Worm (Caenorhabditis elegans) whole organism, L4/young adult: ENCODE measurements around the gene F38A1.9.

Source experiments
- W03F9.2 ChIP-seq: fragments of 150-350 bp; optimal IDR thresholded peaks from 2 replicates; lab custom pipeline; 2014; ENCODE audit warnings: missing biosample characterization, missing genetic modification characterization
- dao-5 ChIP-seq: sonication (generic microtip); optimal IDR thresholded peaks from 2 replicates; lab custom pipeline; 2016; ENCODE audit warnings: missing genotype, missing genetic modification characterization, moderate library complexity, missing compliant biosample characterization
- him-1 ChIP-seq: sonication (generic microtip); optimal IDR thresholded peaks from 2 replicates; lab custom pipeline; 2016; ENCODE audit warnings: missing genotype, missing genetic modification reagents, missing genetic modification characterization, missing compliant biosample characterization

F38A1.9 gene

ce11 chrIV:1224781-1225180 lies 20.4 kb downstream of the F38A1.9 start:
- no peak for TF ChIP-seq him-1 (tag; lab: Kevin White, UChicago)
- no peak for TF ChIP-seq W03F9.2 (tag; lab: Kevin White, UChicago)
- TF ChIP-seq dao-5 (tag; lab: Kevin White, UChicago), result no peak

- TF ChIP-seq dao-5 (tag; lab: Kevin White, UChicago), result no peak
- no peak for TF ChIP-seq him-1 (tag; lab: Kevin White, UChicago)
- TF ChIP-seq W03F9.2 (tag; lab: Kevin White, UChicago), result no peak
Observed at ce11 chrIV:1221167-1221566, 24.0 kb downstream of the F38A1.9 start, which contains the start of gene W09G12.10. Gene W09G12.10 (minus strand): TSS chrIV:1221287.

- TF ChIP-seq dao-5 (tag; lab: Kevin White, UChicago), result no peak
- TF ChIP-seq him-1 (tag; lab: Kevin White, UChicago), result no peak
- no peak for TF ChIP-seq W03F9.2 (tag; lab: Kevin White, UChicago)
Observed at ce11 chrIV:1216290-1216689, 28.9 kb downstream of the F38A1.9 start, which contains the start of gene W09G12.9. Gene W09G12.9 (plus strand): TSS chrIV:1216590.

ce11 chrIV:1215536-1215935 lies 29.6 kb downstream of the F38A1.9 start:
- TF ChIP-seq W03F9.2 (tag; lab: Kevin White, UChicago) (no peak), dao-5 (tag; lab: Kevin White, UChicago) (no peak), him-1 (tag; lab: Kevin White, UChicago) (no peak)

ce11 chrIV:1213192-1213591 lies 32.0 kb downstream of the F38A1.9 start:
- TF ChIP-seq him-1 (tag; lab: Kevin White, UChicago), result no peak
- no peak for TF ChIP-seq dao-5 (tag; lab: Kevin White, UChicago)
- no peak for TF ChIP-seq W03F9.2 (tag; lab: Kevin White, UChicago)

ce11 chrIV:1212357-1212756 lies 32.8 kb downstream of the F38A1.9 start:
- TF ChIP-seq him-1 (tag; lab: Kevin White, UChicago), result no peak
- TF ChIP-seq dao-5 (tag; lab: Kevin White, UChicago), result no peak
- TF ChIP-seq W03F9.2 (tag; lab: Kevin White, UChicago), result no peak

- TF ChIP-seq dao-5 (tag; lab: Kevin White, UChicago) (no peak), him-1 (tag; lab: Kevin White, UChicago) (no peak), W03F9.2 (tag; lab: Kevin White, UChicago) (no peak)
Observed at ce11 chrIV:1211902-1212301, 33.2 kb downstream of the F38A1.9 start.

- TF ChIP-seq dao-5 (tag; lab: Kevin White, UChicago) (no peak), him-1 (tag; lab: Kevin White, UChicago) (no peak), W03F9.2 (tag; lab: Kevin White, UChicago) (no peak)
Observed at ce11 chrIV:1209813-1210212, 35.3 kb downstream of the F38A1.9 start.

ce11 chrIV:1209320-1209719 lies 35.8 kb downstream of the F38A1.9 start:
- TF ChIP-seq W03F9.2 (tag; lab: Kevin White, UChicago), result no peak
- no peak for TF ChIP-seq him-1 (tag; lab: Kevin White, UChicago)
- TF ChIP-seq dao-5 (tag; lab: Kevin White, UChicago), result no peak

ce11 chrIV:1207980-1208379 lies 37.2 kb downstream of the F38A1.9 start, which contains the start of gene dsl-1:
Gene dsl-1 (minus strand): TSS chrIV:1208080.
- TF ChIP-seq W03F9.2 (tag; lab: Kevin White, UChicago) (no peak), him-1 (tag; lab: Kevin White, UChicago) (no peak), dao-5 (tag; lab: Kevin White, UChicago) (no peak)

ce11 chrIV:1204870-1205269 lies 40.3 kb downstream of the F38A1.9 start, which contains the start of gene dsl-2:
Gene dsl-2 (minus strand): TSS chrIV:1204970.
- no peak for TF ChIP-seq dao-5 (tag; lab: Kevin White, UChicago)
- no peak for TF ChIP-seq W03F9.2 (tag; lab: Kevin White, UChicago)
- no peak for TF ChIP-seq him-1 (tag; lab: Kevin White, UChicago)

ce11 chrIV:1199501-1199900 lies 45.6 kb downstream of the F38A1.9 start:
- no peak for TF ChIP-seq dao-5 (tag; lab: Kevin White, UChicago)
- no peak for TF ChIP-seq him-1 (tag; lab: Kevin White, UChicago)
- no peak for TF ChIP-seq W03F9.2 (tag; lab: Kevin White, UChicago)
